Worm (Caenorhabditis elegans) whole organism, young adult: ENCODE measurements around the gene fust-1.

Experiments
- F10E7.11 ChIP-seq: sonication (generic microtip); optimal IDR thresholded peaks from 2 replicates; lab custom pipeline; 2017; ENCODE audit warnings: mild to moderate bottlenecking, missing genetic modification characterization, moderate library complexity, missing compliant biosample characterization
- F33H1.4 ChIP-seq: fragments of 200-800 bp; sonication (Bioruptor generic); IDR thresholded peaks from 2 replicates; pipeline ENCODE4 v1.3.6; 2022; ENCODE audit warnings: missing genetic modification reagents, missing genetic modification characterization, missing compliant biosample characterization
- F39B2.1 ChIP-seq: fragments of 200-800 bp; sonication (Bioruptor generic); IDR thresholded peaks from 2 replicates; pipeline ENCODE4 v1.3.6; 2022; ENCODE audit warnings: missing genetic modification reagents, missing genetic modification characterization, missing compliant biosample characterization
- F49E8.2 ChIP-seq: sonication (generic microtip); optimal IDR thresholded peaks from 3 replicates; lab custom pipeline; 2017; ENCODE audit warnings: missing genetic modification characterization, mild to moderate bottlenecking, missing compliant biosample characterization, antibody characterized with exemption, moderate library complexity; ENCODE audit not compliant: insufficient read depth
- F55B11.4 ChIP-seq: sonication (generic microtip); optimal IDR thresholded peaks from 2 replicates; lab custom pipeline; 2016; ENCODE audit warnings: missing compliant biosample characterization, missing genetic modification characterization, borderline replicate concordance; ENCODE audit not compliant: insufficient read depth
- F57C9.4 ChIP-seq: sonication (generic microtip); optimal IDR thresholded peaks from 2 replicates; lab custom pipeline; 2017; ENCODE audit warnings: mild to moderate bottlenecking, missing genetic modification characterization, missing compliant biosample characterization
- K12H6.12 ChIP-seq: fragments of 200-800 bp; sonication (Bioruptor generic); optimal IDR thresholded peaks from 2 replicates; lab custom pipeline; 2018; ENCODE audit warnings: mild to moderate bottlenecking, missing genetic modification characterization, missing compliant biosample characterization
- Y53F4B.3 ChIP-seq: fragments of 200-800 bp; sonication (Bioruptor generic); IDR thresholded peaks from 2 replicates; pipeline ENCODE4 v1.3.6; 2022; ENCODE audit warnings: missing genetic modification reagents, missing genetic modification characterization, missing compliant biosample characterization
- Y67H2A.10 ChIP-seq: fragments of 200-800 bp; sonication (Bioruptor generic); conservative IDR thresholded peaks from 2 replicates; pipeline ENCODE4 v1.3.6; 2022; ENCODE audit warnings: missing genetic modification reagents, missing genetic modification characterization, missing compliant biosample characterization
- atf-7 ChIP-seq: sonication (generic microtip); optimal IDR thresholded peaks from 2 replicates; lab custom pipeline; 2017; ENCODE audit warnings: mild to moderate bottlenecking, missing genetic modification characterization, missing compliant biosample characterization
- die-1 ChIP-seq: sonication (generic microtip); optimal IDR thresholded peaks from 2 replicates; lab custom pipeline; 2016; ENCODE audit warnings: missing genotype, mild to moderate bottlenecking, missing genetic modification characterization, missing compliant biosample characterization
- dox-1 ChIP-seq: fragments of 200-800 bp; sonication (Bioruptor generic); IDR thresholded peaks from 2 replicates; pipeline ENCODE4 v1.3.6; 2022; ENCODE audit warnings: missing genetic modification reagents, missing genetic modification characterization, missing compliant biosample characterization
- egl-18 ChIP-seq: fragments of 200-800 bp; sonication (Bioruptor generic); IDR thresholded peaks from 2 replicates; pipeline ENCODE4 v1.3.6; 2022; ENCODE audit warnings: missing genetic modification reagents, missing genetic modification characterization, missing compliant biosample characterization
- ekl-4 ChIP-seq: fragments of 200-800 bp; sonication (Bioruptor generic); IDR thresholded peaks from 2 replicates; pipeline ENCODE4 v1.3.6; 2022; ENCODE audit warnings: missing genetic modification reagents, missing genetic modification characterization, missing compliant biosample characterization
- him-1 ChIP-seq: sonication (generic microtip); optimal IDR thresholded peaks from 2 replicates; lab custom pipeline; 2016; ENCODE audit warnings: missing genotype, missing genetic modification reagents, missing genetic modification characterization, missing compliant biosample characterization
- hlh-12 ChIP-seq: sonication (generic microtip); optimal IDR thresholded peaks from 2 replicates; lab custom pipeline; 2016; ENCODE audit warnings: missing genetic modification characterization, missing compliant biosample characterization
- lag-1 ChIP-seq: fragments of 200-800 bp; sonication (Bioruptor generic); IDR thresholded peaks from 2 replicates; pipeline ENCODE4 v1.3.6; 2022; ENCODE audit warnings: missing genetic modification reagents, missing genetic modification characterization, missing compliant biosample characterization
- let-526 ChIP-seq: fragments of 200-800 bp; sonication (Bioruptor generic); IDR thresholded peaks from 2 replicates; pipeline ENCODE4 v1.3.6; 2022; ENCODE audit warnings: missing genetic modification reagents, missing genetic modification characterization, missing compliant biosample characterization
- let-607 ChIP-seq, 2 experiments: fragments of 200-800 bp in 1 of 2; sonication (Bioruptor generic) in 1 of 2; sonication (generic microtip) in 1 of 2; optimal IDR thresholded peaks; 2 replicates each; lab custom pipeline; 2016 to 2018; ENCODE audit warnings: mild to moderate bottlenecking in 2 of 2, missing compliant biosample characterization in 2 of 2, missing genetic modification characterization in 2 of 2, moderate library complexity in 2 of 2, missing genotype in 1 of 2
- lin-40 ChIP-seq: sonication (generic microtip); optimal IDR thresholded peaks from 2 replicates; lab custom pipeline; 2016; ENCODE audit warnings: missing genetic modification characterization, mild to moderate bottlenecking, missing compliant biosample characterization, missing genotype, missing genetic modification reagents
- lin-54 ChIP-seq: fragments of 200-800 bp; sonication (Bioruptor generic); optimal IDR thresholded peaks from 2 replicates; lab custom pipeline; 2018; ENCODE audit warnings: mild to moderate bottlenecking, missing genetic modification characterization, missing compliant biosample characterization
- lsl-1 ChIP-seq: fragments of 200-800 bp; sonication (Bioruptor generic); optimal IDR thresholded peaks from 2 replicates; lab custom pipeline; 2018; ENCODE audit warnings: mild to moderate bottlenecking, missing genetic modification characterization, moderate library complexity, missing compliant biosample characterization
- madf-6 ChIP-seq: fragments of 200-800 bp; sonication (Bioruptor generic); IDR thresholded peaks from 2 replicates; pipeline ENCODE4 v1.3.6; 2022; ENCODE audit warnings: missing genetic modification reagents, missing genetic modification characterization, missing compliant biosample characterization
- madf-8 ChIP-seq: fragments of 200-800 bp; sonication (Bioruptor generic); conservative IDR thresholded peaks from 2 replicates; pipeline ENCODE4 v1.3.6; 2022; ENCODE audit warnings: missing genetic modification reagents, missing genetic modification characterization, missing compliant biosample characterization
- mel-28 ChIP-seq: sonication (generic microtip); optimal IDR thresholded peaks from 2 replicates; lab custom pipeline; 2016; ENCODE audit warnings: borderline replicate concordance, mild to moderate bottlenecking, missing genetic modification characterization, missing compliant biosample characterization
- nfya-1 ChIP-seq: sonication (generic microtip); optimal IDR thresholded peaks from 2 replicates; lab custom pipeline; 2017; ENCODE audit warnings: antibody characterized with exemption, missing compliant biosample characterization, missing genetic modification characterization, borderline replicate concordance; ENCODE audit not compliant: insufficient read depth
- nhr-120 ChIP-seq: fragments of 200-800 bp; sonication (Bioruptor generic); IDR thresholded peaks from 2 replicates; pipeline ENCODE4 v1.3.6; 2022; ENCODE audit warnings: missing genetic modification characterization, missing compliant biosample characterization
- nhr-179 ChIP-seq: sonication (generic microtip); optimal IDR thresholded peaks from 2 replicates; lab custom pipeline; 2016; ENCODE audit warnings: mild to moderate bottlenecking, missing genetic modification characterization, missing compliant biosample characterization
- nhr-27 ChIP-seq: fragments of 200-800 bp; sonication (Bioruptor generic); optimal IDR thresholded peaks from 2 replicates; lab custom pipeline; 2018; ENCODE audit warnings: mild to moderate bottlenecking, missing genetic modification characterization, moderate library complexity, missing compliant biosample characterization
- repo-1 ChIP-seq: sonication (generic microtip); optimal IDR thresholded peaks from 2 replicates; lab custom pipeline; 2017; ENCODE audit warnings: mild to moderate bottlenecking, missing genetic modification characterization, missing compliant biosample characterization
- snpc-1.1 ChIP-seq: sonication (generic microtip); optimal IDR thresholded peaks from 2 replicates; lab custom pipeline; 2017; ENCODE audit warnings: missing genetic modification characterization, mild to moderate bottlenecking, missing compliant biosample characterization, antibody characterized with exemption, moderate library complexity, missing genotype, missing genetic modification reagents; ENCODE audit not compliant: insufficient read depth
- snpc-4 ChIP-seq, 5 experiments: fragments of 150-350 bp in 1 of 5; sonication (generic microtip) in 4 of 5; optimal IDR thresholded peaks; 2 replicates each; lab custom pipeline; 2014 to 2018; ENCODE audit warnings: missing genetic modification characterization in 5 of 5, missing biosample characterization in 3 of 5, antibody characterized with exemption in 2 of 5, mild to moderate bottlenecking in 2 of 5, missing compliant biosample characterization in 2 of 5, missing genotype in 2 of 5, moderate library complexity in 2 of 5, missing genetic modification reagents in 1 of 5
- unc-130 ChIP-seq: sonication (generic microtip); optimal IDR thresholded peaks from 2 replicates; lab custom pipeline; 2016; ENCODE audit warnings: missing genetic modification reagents, missing genetic modification characterization, missing compliant biosample characterization
- xnd-1 ChIP-seq: sonication (generic microtip); optimal IDR thresholded peaks from 2 replicates; lab custom pipeline; 2016; ENCODE audit warnings: missing genotype, missing genetic modification reagents, missing genetic modification characterization, missing compliant biosample characterization
- zfh-2 ChIP-seq: fragments of 200-800 bp; sonication (Bioruptor generic); conservative IDR thresholded peaks from 2 replicates; pipeline ENCODE4 v1.3.6; 2022; ENCODE audit warnings: missing genetic modification reagents, missing genetic modification characterization, missing compliant biosample characterization
- ztf-28 ChIP-seq: fragments of 200-800 bp; sonication (Bioruptor generic); IDR thresholded peaks from 2 replicates; pipeline ENCODE4 v1.3.6; 2022; ENCODE audit warnings: missing genetic modification reagents, missing genetic modification characterization, missing compliant biosample characterization

fust-1 gene

ce11 chrII:7131871-7132693 is 20.3 kb upstream of the fust-1 start, which contains the start of the genes T07F8.4 and gld-3 (continued):
- TF ChIP-seq ztf-28 (0 out of 2 replicates have a peak, but pooled peaks have one; percentile 4), Y67H2A.10 (no peak), egl-18 (GFP tag; lab: Robert Waterston, UW) (no peak), Y53F4B.3 (GFP tag; lab: Robert Waterston, UW) (no peak), lag-1 (GFP tag; lab: Robert Waterston, UW) (no peak), xnd-1 (tag; lab: Kevin White, UChicago) (peak; percentile 85), F33H1.4 (GFP tag; lab: Robert Waterston, UW) (peak; percentile 87), F49E8.2 (tag; lab: Kevin White, UChicago) (peak; percentile 58), lin-40 (no peak), F39B2.1 (no peak), snpc-4 (GFP tag; optimal IDR thresholded peaks at IDR 0.05; lab: Kevin White, UChicago) (no peak), snpc-4 (tag; optimal IDR thresholded peaks at IDR 0.05; lab: Kevin White, UChicago) (peak in 2 of 4 experiments; percentile 15 to 32), F55B11.4 (tag; lab: Kevin White, UChicago) (no peak), zfh-2 (GFP tag; lab: Robert Waterston, UW) (no peak), K12H6.12 (tag; lab: Kevin White, UChicago) (no peak), atf-7 (tag; lab: Kevin White, UChicago) (no peak), lin-54 (GFP tag; lab: Kevin White, UChicago) (peak; percentile 71), snpc-1.1 (no peak), nhr-120 (GFP tag; lab: Robert Waterston, UW) (no peak), unc-130 (GFP tag; lab: Kevin White, UChicago) (no peak), repo-1 (tag; lab: Kevin White, UChicago) (no peak), lsl-1 (GFP tag; lab: Kevin White, UChicago) (peak; percentile 96), let-526 (GFP tag; lab: Robert Waterston, UW) (no peak), let-607 (tag; optimal IDR thresholded peaks at IDR 0.05; lab: Kevin White, UChicago) (no peak), hlh-12 (tag; lab: Kevin White, UChicago) (no peak), die-1 (tag; lab: Kevin White, UChicago) (no peak), him-1 (tag; lab: Kevin White, UChicago) (peak; percentile 24), madf-8 (GFP tag; lab: Robert Waterston, UW) (peak; percentile 81), dox-1 (GFP tag; lab: Robert Waterston, UW) (peak; percentile 69), ekl-4 (GFP tag; lab: Robert Waterston, UW) (0 out of 2 replicates have a peak, but pooled peaks have one; percentile 28), nhr-179 (tag; lab: Kevin White, UChicago) (no peak), madf-6 (GFP tag; lab: Robert Waterston, UW) (peak; percentile 93), F57C9.4 (tag; lab: Kevin White, UChicago) (no peak), mel-28 (tag; lab: Kevin White, UChicago) (no peak), F10E7.11 (no peak), nhr-27 (no peak), nfya-1 (tag; lab: Kevin White, UChicago) (no peak)
